Fruit fly (Drosophila melanogaster) whole organism, embryonic: Measurements from ENCODE around the gene CG32647.
A peak's percentile ranks its signal among the peaks of the same experiment; 100 is the strongest.

Experiments used
- B-H1 ChIP-seq: fragments of 200-800 bp; sonication (Bioruptor generic); IDR thresholded peaks from 3 replicates; pipeline ENCODE4 v1.3.6; 2022; ENCODE audit warnings: missing biosample characterization, missing genetic modification characterization
- C15 ChIP-seq: fragments of 200-800 bp; sonication (Bioruptor generic); IDR thresholded peaks from 3 replicates; pipeline ENCODE4 v1.3.6; 2022; ENCODE audit warnings: missing biosample characterization, missing genetic modification characterization
- CG10274 ChIP-seq: fragments of 200-800 bp; sonication (Bioruptor generic); optimal IDR thresholded peaks from 3 replicates; lab custom pipeline; 2017; ENCODE audit warnings: missing biosample characterization, mild to moderate bottlenecking, missing genetic modification characterization
- CG12744 ChIP-seq: fragments of 200-800 bp; sonication (Bioruptor generic); optimal IDR thresholded peaks from 2 replicates; lab custom pipeline; 2016; ENCODE audit warnings: missing biosample characterization, missing genetic modification characterization
- CG17568 ChIP-seq: fragments of 200-800 bp; sonication (Bioruptor generic); optimal IDR thresholded peaks from 2 replicates; lab custom pipeline; 2018; ENCODE audit warnings: missing biosample characterization, mild to moderate bottlenecking, missing genetic modification characterization, moderate library complexity
- CG17829 ChIP-seq: fragments of 200-800 bp; optimal IDR thresholded peaks from 2 replicates; lab custom pipeline; 2019; ENCODE audit warnings: missing biosample characterization, mild to moderate bottlenecking, missing genetic modification characterization, moderate library complexity
- CG18262 ChIP-seq: fragments of 200-800 bp; optimal IDR thresholded peaks from 3 replicates; lab custom pipeline; 2019; ENCODE audit warnings: missing biosample characterization, mild to moderate bottlenecking, missing genetic modification characterization, moderate library complexity
- CG2116 ChIP-seq: fragments of 200-800 bp; sonication (Bioruptor generic); optimal IDR thresholded peaks from 3 replicates; lab custom pipeline; 2018; ENCODE audit warnings: missing biosample characterization, mild to moderate bottlenecking, missing genetic modification characterization
- CG2678 ChIP-seq: fragments of 200-800 bp; sonication (Bioruptor generic); optimal IDR thresholded peaks from 3 replicates; lab custom pipeline; 2019; ENCODE audit warnings: missing biosample characterization, mild to moderate bottlenecking, missing genetic modification characterization, moderate library complexity
- CG33213 ChIP-seq: fragments of 200-800 bp; sonication (Bioruptor generic); optimal IDR thresholded peaks from 3 replicates; lab custom pipeline; 2016; ENCODE audit warnings: missing biosample characterization, missing genetic modification characterization
- CG6765 ChIP-seq: fragments of 200-800 bp; sonication (Bioruptor generic); optimal IDR thresholded peaks from 3 replicates; lab custom pipeline; 2017; ENCODE audit warnings: missing biosample characterization, mild to moderate bottlenecking, missing genetic modification characterization
- CG7786 ChIP-seq: fragments of 200-800 bp; sonication (Bioruptor generic); optimal IDR thresholded peaks from 2 replicates; lab custom pipeline; 2016; ENCODE audit warnings: missing biosample characterization, missing genetic modification characterization
- CG7987 ChIP-seq: fragments of 200-800 bp; sonication (Bioruptor generic); optimal IDR thresholded peaks from 2 replicates; lab custom pipeline; 2018; ENCODE audit warnings: missing biosample characterization, mild to moderate bottlenecking, missing genetic modification characterization, moderate library complexity
- CHES-1-like ChIP-seq: fragments of 200-800 bp; sonication (Bioruptor generic); optimal IDR thresholded peaks from 2 replicates; lab custom pipeline; 2016; ENCODE audit warnings: missing biosample characterization, missing genetic modification characterization
- Camta ChIP-seq: fragments of 200-800 bp; sonication (Bioruptor generic); optimal IDR thresholded peaks from 2 replicates; lab custom pipeline; 2016; ENCODE audit warnings: missing biosample characterization, missing genetic modification characterization
- Dfd ChIP-seq, 2 experiments: fragments of >200 bp; optimal IDR thresholded peaks; 2 replicates each; lab custom pipeline; 2017; ENCODE audit warnings: missing biosample characterization in 2 of 2, missing genetic modification characterization in 2 of 2
- ERR ChIP-seq: fragments of 200-800 bp; sonication (Bioruptor generic); optimal IDR thresholded peaks from 2 replicates; lab custom pipeline; 2016; ENCODE audit warnings: missing biosample characterization, missing genetic modification characterization
- Fer2 ChIP-seq: fragments of 200-800 bp; sonication (Bioruptor generic); optimal IDR thresholded peaks from 2 replicates; lab custom pipeline; 2018; ENCODE audit warnings: missing biosample characterization, mild to moderate bottlenecking, missing genetic modification characterization, moderate library complexity
- Hsf ChIP-seq: fragments of 200-800 bp; sonication (Bioruptor generic); optimal IDR thresholded peaks from 3 replicates; lab custom pipeline; 2016; ENCODE audit warnings: missing biosample characterization, missing genetic modification characterization
- Lim3 ChIP-seq: fragments of 200-800 bp; sonication (Bioruptor generic); IDR thresholded peaks from 2 replicates; pipeline ENCODE4 v1.3.6; 2022; ENCODE audit warnings: missing biosample characterization, missing genetic modification characterization
- MBD-R2 ChIP-seq: fragments of 200-800 bp; sonication (Bioruptor generic); IDR thresholded peaks from 2 replicates; pipeline ENCODE4 v1.3.6; 2022; ENCODE audit warnings: missing biosample characterization, missing genetic modification characterization
- Myb ChIP-seq: fragments of 200-800 bp; sonication (Bioruptor generic); optimal IDR thresholded peaks from 2 replicates; lab custom pipeline; 2016; ENCODE audit warnings: missing biosample characterization, missing genetic modification characterization
- NFAT ChIP-seq: fragments of 200-800 bp; sonication (Bioruptor generic); IDR thresholded peaks from 2 replicates; pipeline ENCODE4 v1.3.6; 2022; ENCODE audit warnings: missing biosample characterization, missing genetic modification characterization
- Nf-YB ChIP-seq: fragments of 200-800 bp; sonication (Bioruptor generic); optimal IDR thresholded peaks from 3 replicates; lab custom pipeline; 2019; ENCODE audit warnings: missing biosample characterization, mild to moderate bottlenecking, missing genetic modification characterization, moderate library complexity
- Oli ChIP-seq: fragments of 200-800 bp; sonication (Bioruptor generic); optimal IDR thresholded peaks from 2 replicates; lab custom pipeline; 2018; ENCODE audit warnings: missing biosample characterization, mild to moderate bottlenecking, missing genetic modification characterization, moderate library complexity
- Sin3A ChIP-seq: fragments of >200 bp; optimal IDR thresholded peaks from 2 replicates; lab custom pipeline; 2018
- Six4 ChIP-seq: fragments of 200-800 bp; sonication (Bioruptor generic); optimal IDR thresholded peaks from 2 replicates; lab custom pipeline; 2016; ENCODE audit warnings: missing biosample characterization, missing genetic modification characterization
- Sry-δ ChIP-seq: fragments of 200-800 bp; sonication (Bioruptor generic); optimal IDR thresholded peaks from 2 replicates; lab custom pipeline; 2016; ENCODE audit warnings: missing biosample characterization, missing genetic modification characterization
- Xbp1 ChIP-seq: fragments of 200-800 bp; sonication (Bioruptor generic); optimal IDR thresholded peaks from 3 replicates; lab custom pipeline; 2016; ENCODE audit warnings: missing biosample characterization, mild to moderate bottlenecking, missing genetic modification characterization
- al ChIP-seq: fragments of 200-800 bp; sonication (Bioruptor generic); IDR thresholded peaks from 2 replicates; pipeline ENCODE4 v1.3.6; 2022; ENCODE audit warnings: missing biosample characterization, missing genetic modification characterization
- amos ChIP-seq: fragments of 200-800 bp; sonication (Bioruptor generic); IDR thresholded peaks from 2 replicates; pipeline ENCODE4 v1.3.6; 2022; ENCODE audit warnings: missing biosample characterization, missing genetic modification characterization; ENCODE audit not compliant: partially characterized antibody
- caup ChIP-seq: fragments of 200-800 bp; sonication (Bioruptor generic); optimal IDR thresholded peaks from 3 replicates; lab custom pipeline; 2017; ENCODE audit warnings: missing biosample characterization, mild to moderate bottlenecking, missing genetic modification characterization, moderate library complexity; ENCODE audit not compliant: severe bottlenecking
- chif ChIP-seq, 2 experiments: fragments of 200-800 bp; sonication (Bioruptor generic); optimal IDR thresholded peaks; 3 replicates each; lab custom pipeline; 2016; ENCODE audit warnings: missing biosample characterization in 2 of 2, missing genetic modification characterization in 2 of 2
- chm ChIP-seq: fragments of 200-800 bp; sonication (Bioruptor generic); IDR thresholded peaks from 2 replicates; pipeline ENCODE4 v1.3.6; 2022; ENCODE audit warnings: missing biosample characterization, missing genetic modification characterization
- chn ChIP-seq: fragments of 200-800 bp; sonication (Bioruptor generic); optimal IDR thresholded peaks from 2 replicates; lab custom pipeline; 2016; ENCODE audit warnings: missing biosample characterization, missing genetic modification characterization
- dimm ChIP-seq: fragments of 200-800 bp; sonication (Bioruptor generic); IDR thresholded peaks from 2 replicates; pipeline ENCODE4 v1.3.6; 2022; ENCODE audit warnings: missing biosample characterization, missing genetic modification characterization
- emc ChIP-seq: fragments of 200-800 bp; sonication (Bioruptor generic); optimal IDR thresholded peaks from 2 replicates; lab custom pipeline; 2016; ENCODE audit warnings: missing biosample characterization, missing genetic modification characterization
- fd3F ChIP-seq: fragments of 200-800 bp; sonication (Bioruptor generic); optimal IDR thresholded peaks from 2 replicates; lab custom pipeline; 2018; ENCODE audit warnings: missing biosample characterization, mild to moderate bottlenecking, missing genetic modification characterization, moderate library complexity
- gsb-n ChIP-seq: fragments of 200-800 bp; sonication (Bioruptor generic); optimal IDR thresholded peaks from 3 replicates; lab custom pipeline; 2018; ENCODE audit warnings: missing biosample characterization, mild to moderate bottlenecking, missing genetic modification characterization
- jigr1 ChIP-seq: fragments of 200-800 bp; sonication (Bioruptor generic); IDR thresholded peaks from 3 replicates; pipeline ENCODE4 v1.3.6; 2022; ENCODE audit warnings: missing biosample characterization, missing genetic modification characterization
- klu ChIP-seq: fragments of 200-800 bp; sonication (Bioruptor generic); IDR thresholded peaks from 2 replicates; pipeline ENCODE4 v1.3.6; 2022; ENCODE audit warnings: missing biosample characterization, missing genetic modification characterization
- psq ChIP-seq: fragments of 200-800 bp; sonication (Bioruptor generic); optimal IDR thresholded peaks from 2 replicates; lab custom pipeline; 2017; ENCODE audit warnings: missing biosample characterization, missing genetic modification characterization
- row ChIP-seq: fragments of 200-800 bp; sonication (Bioruptor generic); IDR thresholded peaks from 3 replicates; pipeline ENCODE4 v1.3.6; 2022; ENCODE audit warnings: missing biosample characterization, missing genetic modification characterization
- sens ChIP-seq: fragments of 200-800 bp; sonication (Bioruptor generic); peaks from one replicate; lab custom pipeline; 2016; ENCODE audit warnings: missing biosample characterization, missing genetic modification characterization
- seq ChIP-seq: fragments of 200-800 bp; sonication (Bioruptor generic); IDR thresholded peaks from 2 replicates; pipeline ENCODE4 v1.3.6; 2022; ENCODE audit warnings: missing biosample characterization, missing genetic modification characterization
- ssp ChIP-seq: fragments of 200-800 bp; sonication (Bioruptor generic); IDR thresholded peaks from 2 replicates; pipeline ENCODE4 v1.3.6; 2022; ENCODE audit warnings: missing biosample characterization, missing genetic modification characterization
- tio ChIP-seq: fragments of 200-800 bp; sonication (Bioruptor generic); optimal IDR thresholded peaks from 2 replicates; lab custom pipeline; 2017; ENCODE audit warnings: missing biosample characterization, missing genetic modification characterization, inconsistent platforms
- ttk ChIP-seq: fragments of 200-800 bp; sonication (Bioruptor generic); IDR thresholded peaks from 2 replicates; pipeline ENCODE4 v2.1.2; 2022; ENCODE audit warnings: missing biosample characterization, missing genetic modification characterization
- tx ChIP-seq: fragments of 200-800 bp; sonication (Bioruptor generic); optimal IDR thresholded peaks from 2 replicates; lab custom pipeline; 2016; ENCODE audit warnings: missing biosample characterization, missing genetic modification characterization
- vfl ChIP-seq: fragments of 200-800 bp; sonication (Bioruptor generic); optimal IDR thresholded peaks from 2 replicates; lab custom pipeline; 2016; ENCODE audit warnings: missing biosample characterization, missing genetic modification characterization
- wor ChIP-seq: fragments of 200-800 bp; sonication (Bioruptor generic); IDR thresholded peaks from 2 replicates; pipeline ENCODE4 v1.3.6; 2022; ENCODE audit warnings: missing biosample characterization, missing genetic modification characterization

CG32647 gene

dm6 chrX:12734710-12735462 is 49.9 kb downstream of the CG32647 start (continued):
- TF ChIP-seq CG2678 (tag; lab: Kevin White, UChicago), result peak; percentile 97
- TF ChIP-seq Fer2 (tag; lab: Kevin White, UChicago), result peak; percentile 93
- peak; percentile 97 for TF ChIP-seq row
- no peak for TF ChIP-seq vfl (GFP tag; lab: Kevin White, UChicago)
- TF ChIP-seq Hsf (GFP tag; lab: Kevin White, UChicago), result no peak
- TF ChIP-seq CHES-1-like, result no peak
- TF ChIP-seq ERR (GFP tag; lab: Kevin White, UChicago), result no peak
- TF ChIP-seq jigr1, result peak; percentile 66; the same call in 2 of the 3 replicates
- peak; percentile 78 for TF ChIP-seq CG17568 (GFP tag; lab: Kevin White, UChicago)
- peak; percentile 71 for TF ChIP-seq seq (GFP tag; lab: Robert Waterston, UW)
- TF ChIP-seq al (GFP tag; lab: Robert Waterston, UW), result peak; percentile 90
- TF ChIP-seq ssp (GFP tag; lab: Robert Waterston, UW), result peak; percentile 82
- no peak for TF ChIP-seq tx (GFP tag; lab: Kevin White, UChicago)
- TF ChIP-seq B-H1 (GFP tag; lab: Robert Waterston, UW), result peak; percentile 77
- TF ChIP-seq klu, result peak; percentile 87
- TF ChIP-seq wor (GFP tag; lab: Robert Waterston, UW), result peak; percentile 80
- peak; percentile 71 for TF ChIP-seq dimm (GFP tag; lab: Robert Waterston, UW)
- peak; percentile 77; the same call in 1 of the 2 replicates for TF ChIP-seq Lim3
- TF ChIP-seq Camta (GFP tag; lab: Kevin White, UChicago), result no peak
- TF ChIP-seq chif (GFP tag; optimal IDR thresholded peaks at IDR 0.05; lab: Kevin White, UChicago), result no peak
- no peak for TF ChIP-seq CG7786
- TF ChIP-seq CG12744, result no peak
- TF ChIP-seq NFAT, result peak; percentile 65; the same call in 1 of the 2 replicates
- peak; percentile 42 for TF ChIP-seq CG2116
- peak; percentile 92 for TF ChIP-seq CG17829 (tag; lab: Kevin White, UChicago)
- no peak for TF ChIP-seq CG33213
- TF ChIP-seq chn, result no peak
- TF ChIP-seq ttk (GFP tag; lab: Robert Waterston, UW), result peak; percentile 70
- TF ChIP-seq MBD-R2 (GFP tag; lab: Robert Waterston, UW), result peak; percentile 57; the same call in 1 of the 2 replicates
- peak; percentile 90 for TF ChIP-seq gsb-n (tag; lab: Kevin White, UChicago)
- TF ChIP-seq CG10274, result peak; percentile 58
- peak; percentile 80 for TF ChIP-seq caup (GFP tag; lab: Kevin White, UChicago)
- TF ChIP-seq Dfd (GFP tag; optimal IDR thresholded peaks at IDR 0.05; lab: Kevin White, UChicago), result no peak
- TF ChIP-seq emc (GFP tag; lab: Kevin White, UChicago), result no peak
- peak; percentile 86 for TF ChIP-seq Xbp1
- peak; percentile 90 for TF ChIP-seq CG18262 (tag; lab: Kevin White, UChicago)
- peak; percentile 21; the same call in 1 of the 3 replicates for TF ChIP-seq C15 (GFP tag; lab: Robert Waterston, UW)
- TF ChIP-seq Nf-YB (GFP tag; lab: Kevin White, UChicago), result peak; percentile 70
- TF ChIP-seq Sin3A (lab: Kevin White, UChicago), result no peak
- TF ChIP-seq psq (GFP tag; lab: Kevin White, UChicago), result peak; percentile 89
- TF ChIP-seq chm (GFP tag; lab: Robert Waterston, UW), result peak; percentile 34
- TF ChIP-seq tio (GFP tag; lab: Kevin White, UChicago), result peak; percentile 80
- TF ChIP-seq Oli (tag; lab: Kevin White, UChicago), result peak; percentile 92
- no peak for TF ChIP-seq sens (GFP tag; lab: Kevin White, UChicago)
- no peak for TF ChIP-seq Sry-δ (GFP tag; lab: Kevin White, UChicago)
- no peak for TF ChIP-seq Myb (GFP tag; lab: Kevin White, UChicago)
- TF ChIP-seq fd3F, result peak; percentile 91
- peak; percentile 77 for TF ChIP-seq CG6765 (GFP tag; lab: Kevin White, UChicago)
- no peak; the same call in 1 of the 2 replicates for TF ChIP-seq amos (GFP tag; lab: Robert Waterston, UW)
- peak; percentile 22 for TF ChIP-seq Six4
- TF ChIP-seq CG7987, result peak; percentile 53
